Fruit fly (Drosophila melanogaster) whole organism, embryonic: ENCODE data around the gene CG43229.

ENCODE experiments used
- BEAF-32 ChIP-seq: fragments of 200-800 bp; sonication (Bioruptor generic); optimal IDR thresholded peaks from 3 replicates; lab custom pipeline; 2017; ENCODE audit warnings: missing biosample characterization, missing genetic modification characterization, mild to moderate bottlenecking, moderate library complexity, missing genetic modification reagents
- Blimp-1 ChIP-seq: fragments of 200-800 bp; sonication (Bioruptor generic); optimal IDR thresholded peaks from 3 replicates; lab custom pipeline; 2018; ENCODE audit warnings: missing biosample characterization, missing genetic modification characterization, mild to moderate bottlenecking, moderate library complexity, missing genetic modification reagents
- Bteb2 ChIP-seq: fragments of 200-800 bp; sonication (Bioruptor generic); optimal IDR thresholded peaks from 2 replicates; lab custom pipeline; 2016; ENCODE audit warnings: missing biosample characterization, missing genetic modification characterization
- CG10321 ChIP-seq: fragments of 200-800 bp; sonication (Bioruptor generic); IDR thresholded peaks from 2 replicates; pipeline ENCODE4 v1.3.6; 2022; ENCODE audit warnings: missing biosample characterization, missing genetic modification characterization
- CG11085 ChIP-seq: fragments of 200-800 bp; sonication (Bioruptor generic); IDR thresholded peaks from 2 replicates; pipeline ENCODE4 v1.3.6; 2022; ENCODE audit warnings: missing biosample characterization, missing genetic modification characterization
- CG12659 ChIP-seq: fragments of 200-800 bp; sonication (Bioruptor generic); optimal IDR thresholded peaks from 3 replicates; lab custom pipeline; 2017; ENCODE audit warnings: mild to moderate bottlenecking, missing biosample characterization, missing genetic modification reagents, missing genetic modification characterization
- CG12769 ChIP-seq: fragments of 200-800 bp; sonication (Bioruptor generic); optimal IDR thresholded peaks from 2 replicates; lab custom pipeline; 2019; ENCODE audit warnings: missing biosample characterization, mild to moderate bottlenecking, missing genetic modification characterization, moderate library complexity
- CG13287 ChIP-seq: fragments of 200-800 bp; sonication (Bioruptor generic); IDR thresholded peaks from 2 replicates; pipeline ENCODE4 v1.3.6; 2022; ENCODE audit warnings: missing biosample characterization, missing genetic modification characterization; ENCODE audit not compliant: partially characterized antibody
- CG13624 ChIP-seq: fragments of 200-800 bp; sonication (Bioruptor generic); optimal IDR thresholded peaks from 2 replicates; lab custom pipeline; 2016; ENCODE audit warnings: missing biosample characterization, missing genetic modification characterization
- CG16815 ChIP-seq: fragments of 200-800 bp; sonication (Bioruptor generic); optimal IDR thresholded peaks from 3 replicates; lab custom pipeline; 2017; ENCODE audit warnings: missing biosample characterization, mild to moderate bottlenecking, missing genetic modification characterization
- CG18599 ChIP-seq: fragments of 200-800 bp; sonication (Bioruptor generic); optimal IDR thresholded peaks from 3 replicates; lab custom pipeline; 2017; ENCODE audit warnings: missing biosample characterization, missing genetic modification characterization, mild to moderate bottlenecking, moderate library complexity, missing genetic modification reagents
- CG2129 ChIP-seq: fragments of 200-800 bp; sonication (Bioruptor generic); IDR thresholded peaks from 2 replicates; pipeline ENCODE4 v1.3.6; 2022; ENCODE audit warnings: missing biosample characterization, missing genetic modification characterization; ENCODE audit not compliant: partially characterized antibody
- CG2875 ChIP-seq: fragments of 200-800 bp; sonication (Bioruptor generic); optimal IDR thresholded peaks from 2 replicates; lab custom pipeline; 2017; ENCODE audit warnings: missing biosample characterization, mild to moderate bottlenecking, missing genetic modification characterization, missing genetic modification reagents
- CG30431 ChIP-seq: fragments of 200-800 bp; sonication (Bioruptor generic); optimal IDR thresholded peaks from 2 replicates; lab custom pipeline; 2017; ENCODE audit warnings: missing biosample characterization, missing genetic modification characterization
- CG34224 ChIP-seq: fragments of 200-800 bp; sonication (Bioruptor generic); IDR thresholded peaks from 3 replicates; pipeline ENCODE4 v1.3.6; 2022; ENCODE audit warnings: missing biosample characterization, missing genetic modification characterization; ENCODE audit not compliant: partially characterized antibody
- CG5245 ChIP-seq: fragments of 200-800 bp; sonication (Bioruptor generic); optimal IDR thresholded peaks from 3 replicates; lab custom pipeline; 2016; ENCODE audit warnings: missing biosample characterization, missing genetic modification characterization
- CG6791 ChIP-seq: fragments of 200-800 bp; sonication (Bioruptor generic); IDR thresholded peaks from 3 replicates; pipeline ENCODE4 v1.3.6; 2022; ENCODE audit warnings: missing biosample characterization, missing genetic modification characterization; ENCODE audit not compliant: partially characterized antibody
- CG7745 ChIP-seq: fragments of 200-800 bp; sonication (Bioruptor generic); optimal IDR thresholded peaks from 2 replicates; lab custom pipeline; 2018; ENCODE audit warnings: missing biosample characterization, mild to moderate bottlenecking, missing genetic modification characterization, moderate library complexity
- CG7963 ChIP-seq: fragments of 200-800 bp; sonication (Bioruptor generic); IDR thresholded peaks from 3 replicates; pipeline ENCODE4 v1.3.6; 2022; ENCODE audit warnings: missing biosample characterization, missing genetic modification characterization; ENCODE audit not compliant: partially characterized antibody
- CG8290 ChIP-seq, 3 experiments: fragments of 200-800 bp; sonication (Bioruptor generic); optimal IDR thresholded peaks; 2 replicates each; lab custom pipeline; 2016 to 2019; ENCODE audit warnings: missing biosample characterization in 3 of 3, missing genetic modification characterization in 3 of 3, mild to moderate bottlenecking in 2 of 3, moderate library complexity in 1 of 3
- CoRest ChIP-seq: fragments of 200-800 bp; sonication (Bioruptor generic); optimal IDR thresholded peaks from 3 replicates; lab custom pipeline; 2018; ENCODE audit warnings: missing biosample characterization, mild to moderate bottlenecking, missing genetic modification characterization, moderate library complexity
- Doc2 ChIP-seq: fragments of 200-800 bp; sonication (Bioruptor generic); IDR thresholded peaks from 2 replicates; pipeline ENCODE4 v1.3.6; 2022; ENCODE audit warnings: missing biosample characterization, missing genetic modification characterization
- E2f2 ChIP-seq: fragments of 200-800 bp; sonication (Bioruptor generic); IDR thresholded peaks from 2 replicates; pipeline ENCODE4 v1.3.6; 2022; ENCODE audit warnings: missing biosample characterization, missing genetic modification characterization
- Gsc ChIP-seq: fragments of 200-800 bp; sonication (Bioruptor generic); IDR thresholded peaks from 2 replicates; pipeline ENCODE4 v1.3.6; 2022; ENCODE audit warnings: missing biosample characterization, missing genetic modification characterization
- Lhr ChIP-seq: fragments of 200-800 bp; sonication (Bioruptor generic); optimal IDR thresholded peaks from 3 replicates; lab custom pipeline; 2017; ENCODE audit warnings: mild to moderate bottlenecking, missing biosample characterization, missing genetic modification reagents, missing genetic modification characterization
- MESR4 ChIP-seq: fragments of 200-800 bp; sonication (Bioruptor generic); optimal IDR thresholded peaks from 2 replicates; lab custom pipeline; 2018; ENCODE audit warnings: missing biosample characterization, mild to moderate bottlenecking, missing genetic modification characterization, moderate library complexity
- Med ChIP-seq: fragments of 200-800 bp; sonication (Bioruptor generic); peaks from one replicate; lab custom pipeline; 2016; ENCODE audit warnings: missing biosample characterization, missing genetic modification characterization, mild to moderate bottlenecking, inconsistent platforms, moderate library complexity
- Mrtf ChIP-seq: fragments of 200-800 bp; sonication (Bioruptor generic); IDR thresholded peaks from 3 replicates; pipeline ENCODE4 v1.3.6; 2022; ENCODE audit warnings: missing biosample characterization, missing genetic modification characterization
- Poxn ChIP-seq: fragments of 200-800 bp; sonication (Bioruptor generic); IDR thresholded peaks from 2 replicates; pipeline ENCODE4 v1.3.6; 2022; ENCODE audit warnings: missing biosample characterization, missing genetic modification characterization
- Spps ChIP-seq: fragments of 200-800 bp; sonication (Bioruptor generic); optimal IDR thresholded peaks from 2 replicates; lab custom pipeline; 2018; ENCODE audit warnings: missing biosample characterization, mild to moderate bottlenecking, missing genetic modification characterization
- Sry-δ ChIP-seq: fragments of 200-800 bp; sonication (Bioruptor generic); optimal IDR thresholded peaks from 2 replicates; lab custom pipeline; 2016; ENCODE audit warnings: missing biosample characterization, missing genetic modification characterization
- amos ChIP-seq: fragments of 200-800 bp; sonication (Bioruptor generic); IDR thresholded peaks from 2 replicates; pipeline ENCODE4 v1.3.6; 2022; ENCODE audit warnings: missing biosample characterization, missing genetic modification characterization; ENCODE audit not compliant: partially characterized antibody
- aop ChIP-seq: fragments of 200-800 bp; sonication (Bioruptor generic); IDR thresholded peaks from 2 replicates; pipeline ENCODE4 v1.3.6; 2022; ENCODE audit warnings: missing biosample characterization, missing genetic modification characterization
- az2 ChIP-seq: fragments of 200-800 bp; sonication (Bioruptor generic); optimal IDR thresholded peaks from 3 replicates; lab custom pipeline; 2016; ENCODE audit warnings: missing biosample characterization, missing genetic modification characterization
- dysf ChIP-seq: fragments of 200-800 bp; sonication (Bioruptor generic); IDR thresholded peaks from 3 replicates; pipeline ENCODE4 v1.3.6; 2022; ENCODE audit warnings: missing biosample characterization, missing genetic modification characterization
- ham ChIP-seq: fragments of 200-800 bp; sonication (Bioruptor generic); IDR thresholded peaks from 2 replicates; pipeline ENCODE4 v1.3.6; 2022; ENCODE audit warnings: missing biosample characterization, missing genetic modification characterization
- hb ChIP-seq: fragments of 200-800 bp; sonication (Bioruptor generic); IDR thresholded peaks from 3 replicates; pipeline ENCODE4 v1.3.6; 2022; ENCODE audit warnings: missing biosample characterization, missing genetic modification characterization; ENCODE audit not compliant: partially characterized antibody
- inv ChIP-seq: fragments of 200-800 bp; sonication (Bioruptor generic); IDR thresholded peaks from 2 replicates; pipeline ENCODE4 v1.3.6; 2022; ENCODE audit warnings: missing biosample characterization, missing genetic modification characterization; ENCODE audit not compliant: partially characterized antibody
- nau ChIP-seq: fragments of 200-800 bp; sonication (Bioruptor generic); optimal IDR thresholded peaks from 3 replicates; lab custom pipeline; 2017; ENCODE audit warnings: missing biosample characterization, mild to moderate bottlenecking, missing genetic modification characterization, missing genetic modification reagents
- nerfin-2 ChIP-seq: fragments of 200-800 bp; sonication (Bioruptor generic); IDR thresholded peaks from 2 replicates; pipeline ENCODE4 v1.3.6; 2022; ENCODE audit warnings: missing biosample characterization, missing genetic modification characterization; ENCODE audit not compliant: partially characterized antibody
- pb ChIP-seq: fragments of 200-800 bp; sonication (Bioruptor generic); optimal IDR thresholded peaks from 3 replicates; lab custom pipeline; 2016; ENCODE audit warnings: missing biosample characterization, missing genetic modification characterization
- pfk ChIP-seq: fragments of 200-800 bp; sonication (Bioruptor generic); optimal IDR thresholded peaks from 2 replicates; lab custom pipeline; 2018; ENCODE audit warnings: missing biosample characterization, mild to moderate bottlenecking, missing genetic modification characterization, moderate library complexity
- pzg ChIP-seq: fragments of 200-800 bp; sonication (Bioruptor generic); optimal IDR thresholded peaks from 3 replicates; lab custom pipeline; 2018; ENCODE audit warnings: missing biosample characterization, mild to moderate bottlenecking, missing genetic modification characterization, moderate library complexity
- ro ChIP-seq: fragments of 200-800 bp; sonication (Bioruptor generic); IDR thresholded peaks from 2 replicates; pipeline ENCODE4 v1.3.6; 2022; ENCODE audit warnings: missing biosample characterization, missing genetic modification characterization
- sd ChIP-seq: fragments of 200-800 bp; sonication (Bioruptor generic); optimal IDR thresholded peaks from 3 replicates; lab custom pipeline; 2018; ENCODE audit warnings: missing biosample characterization, mild to moderate bottlenecking, missing genetic modification characterization, moderate library complexity
- sens ChIP-seq: fragments of 200-800 bp; sonication (Bioruptor generic); peaks from one replicate; lab custom pipeline; 2016; ENCODE audit warnings: missing biosample characterization, missing genetic modification characterization
- shn ChIP-seq: fragments of 200-800 bp; sonication (Bioruptor generic); optimal IDR thresholded peaks from 3 replicates; lab custom pipeline; 2016; ENCODE audit warnings: missing biosample characterization, missing genetic modification characterization
- slp2 ChIP-seq: fragments of 200-800 bp; sonication (Bioruptor generic); optimal IDR thresholded peaks from 2 replicates; lab custom pipeline; 2016; ENCODE audit warnings: missing biosample characterization, missing genetic modification characterization
- tna ChIP-seq: fragments of 200-800 bp; sonication (Bioruptor generic); IDR thresholded peaks from 2 replicates; pipeline ENCODE4 v1.3.6; 2022; ENCODE audit warnings: missing biosample characterization, missing genetic modification characterization; ENCODE audit not compliant: partially characterized antibody
- unc-4 ChIP-seq: fragments of 200-800 bp; sonication (Bioruptor generic); IDR thresholded peaks from 2 replicates; pipeline ENCODE4 v1.3.6; 2022; ENCODE audit warnings: missing biosample characterization, missing genetic modification characterization; ENCODE audit not compliant: partially characterized antibody

The CG43229 gene

dm6 chrX:18138297-18138696 lies at the start of gene CG43229 (continued):
- TF ChIP-seq Blimp-1 (GFP tag; lab: Kevin White, UChicago): no peak
- TF ChIP-seq dysf (GFP tag; lab: Robert Waterston, UW): no peak
- TF ChIP-seq CG8290 (GFP tag; optimal IDR thresholded peaks at IDR 0.05; lab: Kevin White, UChicago): peak; percentile 52
- TF ChIP-seq CG8290 (tag; optimal IDR thresholded peaks at IDR 0.05; lab: Kevin White, UChicago): peak in 1 of 2 experiments; percentile 30
- no peak for TF ChIP-seq CG2875
- TF ChIP-seq Poxn: no peak
- no peak for TF ChIP-seq az2 (GFP tag; lab: Kevin White, UChicago)
- no peak for TF ChIP-seq Mrtf (GFP tag; lab: Robert Waterston, UW)
- TF ChIP-seq CG5245 (GFP tag; lab: Kevin White, UChicago): no peak
- peak; percentile 69 for TF ChIP-seq inv (GFP tag; lab: Robert Waterston, UW)
- peak; percentile 79 for TF ChIP-seq tna (GFP tag; lab: Robert Waterston, UW)
- TF ChIP-seq Lhr: no peak
- peak; percentile 81 for TF ChIP-seq pfk (GFP tag; lab: Kevin White, UChicago)
- TF ChIP-seq Spps (tag; lab: Kevin White, UChicago): no peak
- TF ChIP-seq CG10321 (GFP tag; lab: Robert Waterston, UW): no peak
- peak; percentile 24 for TF ChIP-seq CoRest
- peak; percentile 40 for TF ChIP-seq Sry-δ (GFP tag; lab: Kevin White, UChicago)
- peak; percentile 58 for TF ChIP-seq pzg (GFP tag; lab: Kevin White, UChicago)
- peak; percentile 78 for TF ChIP-seq CG34224
- TF ChIP-seq CG2129 (GFP tag; lab: Robert Waterston, UW): peak; percentile 35; the same call in 1 of the 2 replicates
- TF ChIP-seq aop (GFP tag; lab: Robert Waterston, UW): no peak
- TF ChIP-seq ro: no peak
- no peak for TF ChIP-seq CG16815 (GFP tag; lab: Kevin White, UChicago)
- peak; percentile 85 for TF ChIP-seq CG7963 (GFP tag; lab: Robert Waterston, UW)
- peak; percentile 63 for TF ChIP-seq unc-4 (GFP tag; lab: Robert Waterston, UW)
- peak; percentile 90 for TF ChIP-seq CG6791 (GFP tag; lab: Robert Waterston, UW)
- TF ChIP-seq nerfin-2: peak; percentile 71
- TF ChIP-seq CG13624 (GFP tag; lab: Kevin White, UChicago): no peak
- peak; percentile 90 for TF ChIP-seq E2f2 (GFP tag; lab: Robert Waterston, UW)
- TF ChIP-seq sd (tag; lab: Kevin White, UChicago): no peak
- TF ChIP-seq nau (GFP tag; lab: Kevin White, UChicago): peak; percentile 5

- TF ChIP-seq Bteb2 (GFP tag; lab: Kevin White, UChicago): no peak
- no peak for TF ChIP-seq ham (GFP tag; lab: Robert Waterston, UW)
- TF ChIP-seq sens (GFP tag; lab: Kevin White, UChicago): peak; percentile 52
- peak; percentile 81 for TF ChIP-seq BEAF-32 (GFP tag; lab: Kevin White, UChicago)
- TF ChIP-seq Doc2 (GFP tag; lab: Robert Waterston, UW): no peak
- TF ChIP-seq pb (GFP tag; lab: Kevin White, UChicago): no peak
- peak; percentile 87 for TF ChIP-seq hb (GFP tag; lab: Robert Waterston, UW)
- no peak for TF ChIP-seq Gsc (GFP tag; lab: Robert Waterston, UW)
- TF ChIP-seq CG18599 (GFP tag; lab: Kevin White, UChicago): no peak
- TF ChIP-seq CG16815 (GFP tag; lab: Kevin White, UChicago): no peak
- TF ChIP-seq CG13287 (GFP tag; lab: Robert Waterston, UW): peak; percentile 90
- TF ChIP-seq shn (GFP tag; lab: Kevin White, UChicago): no peak
- TF ChIP-seq MESR4 (GFP tag; lab: Kevin White, UChicago): peak; percentile 71
- peak; percentile 5 for TF ChIP-seq CG12659 (GFP tag; lab: Kevin White, UChicago)
- peak; percentile 81 for TF ChIP-seq Med (GFP tag; lab: Kevin White, UChicago)
- no peak for TF ChIP-seq CG11085 (GFP tag; lab: Robert Waterston, UW)
- TF ChIP-seq CG7745: no peak
- no peak for TF ChIP-seq CG30431 (GFP tag; lab: Kevin White, UChicago)
- peak; percentile 53 for TF ChIP-seq pzg (GFP tag; lab: Kevin White, UChicago)
- TF ChIP-seq amos: peak; percentile 94
- no peak for TF ChIP-seq CG12769 (tag; lab: Kevin White, UChicago)
- TF ChIP-seq slp2 (GFP tag; lab: Kevin White, UChicago): no peak
These were observed 48.0 kb upstream of the CG43229 start, which contains the start of gene Swt1 for dm6 chrX:18090333-18090732. TSS of gene Swt1 (minus strand) at chrX:18090509.
